Fruit fly (Drosophila melanogaster) whole organism, embryonic: ENCODE measurements around the gene Jhbp11.

ENCODE experiments used
- ATbp ChIP-seq: fragments of 200-800 bp; sonication (Bioruptor generic); optimal IDR thresholded peaks from 2 replicates; lab custom pipeline; 2017; ENCODE audit warnings: missing biosample characterization, mild to moderate bottlenecking, missing genetic modification characterization, missing genetic modification reagents
- Ada2b ChIP-seq: fragments of 200-800 bp; sonication (Bioruptor generic); IDR thresholded peaks from 2 replicates; pipeline ENCODE4 v1.3.6; 2022; ENCODE audit warnings: missing biosample characterization, missing genetic modification characterization
- Blimp-1 ChIP-seq: fragments of 200-800 bp; sonication (Bioruptor generic); optimal IDR thresholded peaks from 3 replicates; lab custom pipeline; 2018; ENCODE audit warnings: missing biosample characterization, missing genetic modification characterization, mild to moderate bottlenecking, moderate library complexity, missing genetic modification reagents
- CG10366 ChIP-seq: fragments of 200-800 bp; sonication (Bioruptor generic); IDR thresholded peaks from 2 replicates; pipeline ENCODE4 v1.3.6; 2022; ENCODE audit warnings: missing biosample characterization, missing genetic modification characterization
- CG10565 ChIP-seq: fragments of 200-800 bp; sonication (Bioruptor generic); optimal IDR thresholded peaks from 3 replicates; lab custom pipeline; 2016; ENCODE audit warnings: missing biosample characterization, mild to moderate bottlenecking, missing genetic modification characterization
- CG11504 ChIP-seq: fragments of 200-800 bp; sonication (Bioruptor generic); optimal IDR thresholded peaks from 3 replicates; lab custom pipeline; 2019; ENCODE audit warnings: missing biosample characterization, mild to moderate bottlenecking, missing genetic modification characterization, moderate library complexity
- CG16863 ChIP-seq: fragments of 200-800 bp; sonication (Bioruptor generic); optimal IDR thresholded peaks from 3 replicates; lab custom pipeline; 2016; ENCODE audit warnings: missing biosample characterization, missing genetic modification characterization
- CG17568 ChIP-seq: fragments of 200-800 bp; sonication (Bioruptor generic); optimal IDR thresholded peaks from 2 replicates; lab custom pipeline; 2018; ENCODE audit warnings: missing biosample characterization, mild to moderate bottlenecking, missing genetic modification characterization, moderate library complexity
- CG17829 ChIP-seq: fragments of 200-800 bp; optimal IDR thresholded peaks from 2 replicates; lab custom pipeline; 2019; ENCODE audit warnings: missing biosample characterization, mild to moderate bottlenecking, missing genetic modification characterization, moderate library complexity
- CG2202 ChIP-seq: fragments of 200-800 bp; sonication (Bioruptor generic); optimal IDR thresholded peaks from 2 replicates; lab custom pipeline; 2018; ENCODE audit warnings: missing biosample characterization, mild to moderate bottlenecking, missing genetic modification characterization
- CG32767 ChIP-seq: fragments of 200-800 bp; sonication (Bioruptor generic); IDR thresholded peaks from 2 replicates; pipeline ENCODE4 v1.3.6; 2022; ENCODE audit warnings: missing biosample characterization, missing genetic modification characterization
- CG3407 ChIP-seq: fragments of 200-800 bp; sonication (Bioruptor generic); optimal IDR thresholded peaks from 2 replicates; lab custom pipeline; 2018; ENCODE audit warnings: missing biosample characterization, mild to moderate bottlenecking, missing genetic modification characterization
- CG43689 ChIP-seq: fragments of 200-800 bp; sonication (Bioruptor generic); IDR thresholded peaks from 2 replicates; pipeline ENCODE4 v1.3.6; 2022; ENCODE audit warnings: missing biosample characterization, missing genetic modification characterization
- CG4404 ChIP-seq: fragments of 200-800 bp; sonication (Bioruptor generic); IDR thresholded peaks from 2 replicates; pipeline ENCODE4 v1.3.6; 2022; ENCODE audit warnings: missing biosample characterization, missing genetic modification characterization
- CG7372 ChIP-seq: fragments of 200-800 bp; sonication (Bioruptor generic); IDR thresholded peaks from 2 replicates; pipeline ENCODE4 v1.3.6; 2022; ENCODE audit warnings: missing biosample characterization, missing genetic modification characterization
- CG7987 ChIP-seq: fragments of 200-800 bp; sonication (Bioruptor generic); optimal IDR thresholded peaks from 2 replicates; lab custom pipeline; 2018; ENCODE audit warnings: missing biosample characterization, mild to moderate bottlenecking, missing genetic modification characterization, moderate library complexity
- CG8388 ChIP-seq: fragments of 200-800 bp; sonication (Bioruptor generic); optimal IDR thresholded peaks from 2 replicates; lab custom pipeline; 2019; ENCODE audit warnings: missing biosample characterization, mild to moderate bottlenecking, missing genetic modification characterization, moderate library complexity
- D19B ChIP-seq: fragments of 200-800 bp; sonication (Bioruptor generic); optimal IDR thresholded peaks from 2 replicates; lab custom pipeline; 2017; ENCODE audit warnings: missing biosample characterization, mild to moderate bottlenecking, missing genetic modification characterization
- Dbx ChIP-seq: fragments of 200-800 bp; sonication (Bioruptor generic); IDR thresholded peaks from 3 replicates; pipeline ENCODE4 v1.3.6; 2022; ENCODE audit warnings: missing biosample characterization, missing genetic modification characterization
- Dll ChIP-seq: fragments of 200-800 bp; sonication (Bioruptor generic); IDR thresholded peaks from 4 replicates; pipeline ENCODE4 v1.3.6; 2022; ENCODE audit warnings: missing biosample characterization, missing genetic modification characterization; ENCODE audit not compliant: partially characterized antibody
- Doc3 ChIP-seq: fragments of 200-800 bp; sonication (Bioruptor generic); IDR thresholded peaks from 3 replicates; pipeline ENCODE4 v1.3.6; 2022; ENCODE audit warnings: missing biosample characterization, missing genetic modification characterization; ENCODE audit not compliant: partially characterized antibody
- Eip74EF ChIP-seq, 2 experiments: fragments of 200-800 bp in 1 of 2; fragments of >200 bp in 1 of 2; sonication (Bioruptor generic) in 1 of 2; optimal IDR thresholded peaks; 2 replicates each; lab custom pipeline; 2017 to 2019; ENCODE audit warnings: missing biosample characterization in 2 of 2, missing genetic modification characterization in 2 of 2, mild to moderate bottlenecking in 1 of 2, moderate library complexity in 1 of 2
- Gsc ChIP-seq: fragments of 200-800 bp; sonication (Bioruptor generic); IDR thresholded peaks from 2 replicates; pipeline ENCODE4 v1.3.6; 2022; ENCODE audit warnings: missing biosample characterization, missing genetic modification characterization
- HLH54F ChIP-seq: fragments of 200-800 bp; sonication (Bioruptor generic); optimal IDR thresholded peaks from 3 replicates; lab custom pipeline; 2016; ENCODE audit warnings: missing biosample characterization, missing genetic modification characterization
- Hr78 ChIP-seq, 2 experiments: fragments of 200-800 bp in 1 of 2; fragments of >200 bp in 1 of 2; sonication (Bioruptor generic) in 1 of 2; optimal IDR thresholded peaks; 2 replicates each; lab custom pipeline; 2017 to 2019; ENCODE audit warnings: missing biosample characterization in 2 of 2, missing genetic modification characterization in 2 of 2, mild to moderate bottlenecking in 1 of 2, moderate library complexity in 1 of 2
- MBD-R2 ChIP-seq: fragments of 200-800 bp; sonication (Bioruptor generic); IDR thresholded peaks from 2 replicates; pipeline ENCODE4 v1.3.6; 2022; ENCODE audit warnings: missing biosample characterization, missing genetic modification characterization
- Sin3A ChIP-seq: fragments of >200 bp; optimal IDR thresholded peaks from 2 replicates; lab custom pipeline; 2018
- Xrp1 ChIP-seq: fragments of 200-800 bp; sonication (Bioruptor generic); IDR thresholded peaks from 2 replicates; pipeline ENCODE4 v1.3.6; 2022; ENCODE audit warnings: missing biosample characterization, missing genetic modification characterization
- br ChIP-seq: fragments of >200 bp; optimal IDR thresholded peaks from 2 replicates; lab custom pipeline; 2017
- chif ChIP-seq, 2 experiments: fragments of 200-800 bp; sonication (Bioruptor generic); optimal IDR thresholded peaks; 3 replicates each; lab custom pipeline; 2016; ENCODE audit warnings: missing biosample characterization in 2 of 2, missing genetic modification characterization in 2 of 2
- crc ChIP-seq: fragments of 200-800 bp; sonication (Bioruptor generic); optimal IDR thresholded peaks from 2 replicates; lab custom pipeline; 2016; ENCODE audit warnings: missing biosample characterization, missing genetic modification characterization
- dati ChIP-seq: fragments of 200-800 bp; sonication (Bioruptor generic); IDR thresholded peaks from 2 replicates; pipeline ENCODE4 v1.3.6; 2022; ENCODE audit warnings: missing biosample characterization, missing genetic modification characterization
- disco-r ChIP-seq: fragments of 200-800 bp; sonication (Bioruptor generic); optimal IDR thresholded peaks from 2 replicates; lab custom pipeline; 2016; ENCODE audit warnings: missing biosample characterization, missing genetic modification characterization
- emc ChIP-seq: fragments of 200-800 bp; sonication (Bioruptor generic); optimal IDR thresholded peaks from 2 replicates; lab custom pipeline; 2016; ENCODE audit warnings: missing biosample characterization, missing genetic modification characterization
- fd64A ChIP-seq: fragments of 200-800 bp; sonication (Bioruptor generic); optimal IDR thresholded peaks from 3 replicates; lab custom pipeline; 2018; ENCODE audit warnings: missing biosample characterization, mild to moderate bottlenecking, missing genetic modification characterization
- gce ChIP-seq: fragments of 200-800 bp; sonication (Bioruptor generic); IDR thresholded peaks from 3 replicates; pipeline ENCODE4 v1.3.6; 2022; ENCODE audit warnings: missing biosample characterization, missing genetic modification characterization
- grn ChIP-seq: fragments of 200-800 bp; sonication (Bioruptor generic); optimal IDR thresholded peaks from 3 replicates; lab custom pipeline; 2017; ENCODE audit warnings: missing biosample characterization, missing genetic modification characterization
- ind ChIP-seq: fragments of 200-800 bp; sonication (Bioruptor generic); optimal IDR thresholded peaks from 3 replicates; lab custom pipeline; 2016; ENCODE audit warnings: missing biosample characterization, missing genetic modification characterization
- jing ChIP-seq: fragments of 200-800 bp; sonication (Bioruptor generic); optimal IDR thresholded peaks from 2 replicates; lab custom pipeline; 2018; ENCODE audit warnings: missing biosample characterization, mild to moderate bottlenecking, missing genetic modification characterization
- kah ChIP-seq: fragments of 200-800 bp; sonication (Bioruptor generic); optimal IDR thresholded peaks from 2 replicates; lab custom pipeline; 2018; ENCODE audit warnings: missing biosample characterization, mild to moderate bottlenecking, missing genetic modification characterization
- kay ChIP-seq: fragments of 200-800 bp; sonication (Bioruptor generic); optimal IDR thresholded peaks from 2 replicates; lab custom pipeline; 2016; ENCODE audit warnings: missing biosample characterization, missing genetic modification characterization
- klu ChIP-seq: fragments of 200-800 bp; sonication (Bioruptor generic); IDR thresholded peaks from 2 replicates; pipeline ENCODE4 v1.3.6; 2022; ENCODE audit warnings: missing biosample characterization, missing genetic modification characterization
- lab ChIP-seq: fragments of 200-800 bp; sonication (Bioruptor generic); optimal IDR thresholded peaks from 3 replicates; lab custom pipeline; 2017; ENCODE audit warnings: missing biosample characterization, missing genetic modification characterization, mild to moderate bottlenecking, moderate library complexity, missing genetic modification reagents
- mirr ChIP-seq: fragments of 200-800 bp; sonication (Bioruptor generic); optimal IDR thresholded peaks from 3 replicates; lab custom pipeline; 2018; ENCODE audit warnings: missing biosample characterization, mild to moderate bottlenecking, missing genetic modification characterization
- org-1 ChIP-seq: fragments of 200-800 bp; sonication (Bioruptor generic); optimal IDR thresholded peaks from 2 replicates; lab custom pipeline; 2017; ENCODE audit warnings: missing biosample characterization, missing genetic modification characterization
- psq ChIP-seq: fragments of 200-800 bp; sonication (Bioruptor generic); optimal IDR thresholded peaks from 2 replicates; lab custom pipeline; 2017; ENCODE audit warnings: missing biosample characterization, missing genetic modification characterization
- schlank ChIP-seq: fragments of 200-800 bp; sonication (Bioruptor generic); optimal IDR thresholded peaks from 2 replicates; lab custom pipeline; 2018; ENCODE audit warnings: missing biosample characterization, mild to moderate bottlenecking, missing genetic modification characterization
- seq ChIP-seq: fragments of 200-800 bp; sonication (Bioruptor generic); IDR thresholded peaks from 2 replicates; pipeline ENCODE4 v1.3.6; 2022; ENCODE audit warnings: missing biosample characterization, missing genetic modification characterization
- ssp ChIP-seq: fragments of 200-800 bp; sonication (Bioruptor generic); IDR thresholded peaks from 2 replicates; pipeline ENCODE4 v1.3.6; 2022; ENCODE audit warnings: missing biosample characterization, missing genetic modification characterization
- tin ChIP-seq: fragments of 200-800 bp; sonication (Bioruptor generic); optimal IDR thresholded peaks from 3 replicates; lab custom pipeline; 2016; ENCODE audit warnings: missing biosample characterization, missing genetic modification characterization
- tna ChIP-seq: fragments of 200-800 bp; sonication (Bioruptor generic); IDR thresholded peaks from 2 replicates; pipeline ENCODE4 v1.3.6; 2022; ENCODE audit warnings: missing biosample characterization, missing genetic modification characterization; ENCODE audit not compliant: partially characterized antibody
- trh ChIP-seq: fragments of 200-800 bp; sonication (Bioruptor generic); optimal IDR thresholded peaks from 2 replicates; lab custom pipeline; 2016; ENCODE audit warnings: missing biosample characterization, missing genetic modification characterization
- tup ChIP-seq: fragments of 200-800 bp; sonication (Bioruptor generic); optimal IDR thresholded peaks from 2 replicates; lab custom pipeline; 2016; ENCODE audit warnings: missing biosample characterization, mild to moderate bottlenecking, missing genetic modification characterization, moderate library complexity

The Jhbp11 gene

dm6 chr3R:27151516-27151823 lies 50.4 kb downstream of the Jhbp11 start, which contains the start of gene Men-b (continued):
- TF ChIP-seq emc (GFP tag; lab: Kevin White, UChicago) = no peak
- no peak for TF ChIP-seq crc
- no peak for TF ChIP-seq CG17568
- TF ChIP-seq disco-r = no peak
- TF ChIP-seq CG43689 (GFP tag; lab: Robert Waterston, UW) = no peak
- TF ChIP-seq ind (GFP tag; lab: Kevin White, UChicago) = no peak
- TF ChIP-seq ATbp (GFP tag; lab: Kevin White, UChicago) = no peak
- peak; percentile 63 for TF ChIP-seq MBD-R2 (GFP tag; lab: Robert Waterston, UW)
- no peak for TF ChIP-seq CG16863 (GFP tag; lab: Kevin White, UChicago)
- no peak for TF ChIP-seq CG17829 (tag; lab: Kevin White, UChicago)
- TF ChIP-seq psq (GFP tag; lab: Kevin White, UChicago) = no peak
- TF ChIP-seq D19B = no peak
- no peak for TF ChIP-seq Xrp1 (GFP tag; lab: Robert Waterston, UW)
- no peak for TF ChIP-seq CG4404 (GFP tag; lab: Robert Waterston, UW)
- TF ChIP-seq Blimp-1 (GFP tag; lab: Kevin White, UChicago) = no peak
- no peak for TF ChIP-seq kah (GFP tag; lab: Kevin White, UChicago)
- no peak for TF ChIP-seq mirr (GFP tag; lab: Kevin White, UChicago)
- no peak for TF ChIP-seq CG10565 (GFP tag; lab: Kevin White, UChicago)
- peak; percentile 15 for TF ChIP-seq Sin3A
- TF ChIP-seq lab (GFP tag; lab: Kevin White, UChicago) = no peak
- TF ChIP-seq Ada2b (GFP tag; lab: Robert Waterston, UW) = no peak
- TF ChIP-seq Dbx = peak; percentile 70
- TF ChIP-seq Gsc (GFP tag; lab: Robert Waterston, UW) = no peak
- no peak for TF ChIP-seq dati
- TF ChIP-seq CG2202 (tag; lab: Kevin White, UChicago) = no peak
- TF ChIP-seq jing (GFP tag; lab: Kevin White, UChicago) = no peak
- no peak for TF ChIP-seq Doc3
- TF ChIP-seq Hr78 (GFP tag; optimal IDR thresholded peaks at IDR 0.05; lab: Kevin White, UChicago) = no peak
- no peak for TF ChIP-seq ssp (GFP tag; lab: Robert Waterston, UW)
- no peak for TF ChIP-seq HLH54F
- no peak for TF ChIP-seq tin
- TF ChIP-seq tna (GFP tag; lab: Robert Waterston, UW) = no peak
- TF ChIP-seq CG3407 (GFP tag; lab: Kevin White, UChicago) = no peak
- no peak for TF ChIP-seq CG8388
- no peak for TF ChIP-seq Eip74EF (GFP tag; optimal IDR thresholded peaks at IDR 0.05; lab: Kevin White, UChicago)
- TF ChIP-seq schlank = no peak
- TF ChIP-seq Dll (GFP tag; lab: Robert Waterston, UW) = no peak; the same call in 3 of the 4 replicates
- TF ChIP-seq org-1 = no peak
- no peak for TF ChIP-seq CG11504 (tag; lab: Kevin White, UChicago)
- no peak for TF ChIP-seq seq (GFP tag; lab: Robert Waterston, UW)
- no peak for TF ChIP-seq tup (GFP tag; lab: Kevin White, UChicago)
- TF ChIP-seq CG10366 (GFP tag; lab: Robert Waterston, UW) = no peak
- TF ChIP-seq chif (GFP tag; optimal IDR thresholded peaks at IDR 0.05; lab: Kevin White, UChicago) = no peak
- no peak for TF ChIP-seq klu (GFP tag; lab: Robert Waterston, UW)
- TF ChIP-seq trh (GFP tag; lab: Kevin White, UChicago) = no peak
- TF ChIP-seq fd64A (GFP tag; lab: Kevin White, UChicago) = no peak
- TF ChIP-seq gce (GFP tag; lab: Robert Waterston, UW) = no peak
- no peak for TF ChIP-seq kay (GFP tag; lab: Kevin White, UChicago)
- no peak for TF ChIP-seq grn (GFP tag; lab: Kevin White, UChicago)
- no peak for TF ChIP-seq CG32767 (GFP tag; lab: Robert Waterston, UW)
- no peak for TF ChIP-seq br (lab: Kevin White, UChicago)
- peak; percentile 34 for TF ChIP-seq CG7987 (GFP tag; lab: Kevin White, UChicago)
- no peak for TF ChIP-seq CG7372 (GFP tag; lab: Robert Waterston, UW)
